Fruit fly (Drosophila melanogaster) whole organism, embryonic: ENCODE results near the gene Gr93d.

Experiments used
- Atf3 ChIP-seq: fragments of 200-800 bp; sonication (Bioruptor generic); optimal IDR thresholded peaks from 3 replicates; lab custom pipeline; 2016; ENCODE audit warnings: missing biosample characterization, missing genetic modification characterization
- Bdp1 ChIP-seq: fragments of 200-800 bp; sonication (Bioruptor generic); optimal IDR thresholded peaks from 3 replicates; lab custom pipeline; 2016; ENCODE audit warnings: missing biosample characterization, missing genetic modification characterization
- Blimp-1 ChIP-seq: fragments of 200-800 bp; sonication (Bioruptor generic); optimal IDR thresholded peaks from 3 replicates; lab custom pipeline; 2018; ENCODE audit warnings: missing biosample characterization, missing genetic modification characterization, mild to moderate bottlenecking, moderate library complexity, missing genetic modification reagents
- BtbVII ChIP-seq: fragments of 200-800 bp; sonication (Bioruptor generic); optimal IDR thresholded peaks from 3 replicates; lab custom pipeline; 2017; ENCODE audit warnings: missing biosample characterization, mild to moderate bottlenecking, missing genetic modification characterization
- CG10267 ChIP-seq: fragments of 200-800 bp; sonication (Bioruptor generic); optimal IDR thresholded peaks from 2 replicates; lab custom pipeline; 2018; ENCODE audit warnings: missing biosample characterization, mild to moderate bottlenecking, missing genetic modification characterization, moderate library complexity
- CG12942 ChIP-seq: fragments of 200-800 bp; sonication (Bioruptor generic); optimal IDR thresholded peaks from 3 replicates; lab custom pipeline; 2016; ENCODE audit warnings: missing biosample characterization, missing genetic modification characterization
- CG15073 ChIP-seq: fragments of 200-800 bp; sonication (Bioruptor generic); optimal IDR thresholded peaks from 2 replicates; lab custom pipeline; 2016; ENCODE audit warnings: missing biosample characterization, missing genetic modification characterization
- CG15269 ChIP-seq: fragments of 200-800 bp; sonication (Bioruptor generic); optimal IDR thresholded peaks from 2 replicates; lab custom pipeline; 2018; ENCODE audit warnings: missing biosample characterization, mild to moderate bottlenecking, missing genetic modification characterization, moderate library complexity
- CG17359 ChIP-seq: fragments of 200-800 bp; sonication (Bioruptor generic); optimal IDR thresholded peaks from 3 replicates; lab custom pipeline; 2018; ENCODE audit warnings: missing biosample characterization, mild to moderate bottlenecking, missing genetic modification characterization, moderate library complexity
- CG17829 ChIP-seq: fragments of 200-800 bp; optimal IDR thresholded peaks from 2 replicates; lab custom pipeline; 2019; ENCODE audit warnings: missing biosample characterization, mild to moderate bottlenecking, missing genetic modification characterization, moderate library complexity
- CG18262 ChIP-seq: fragments of 200-800 bp; optimal IDR thresholded peaks from 3 replicates; lab custom pipeline; 2019; ENCODE audit warnings: missing biosample characterization, mild to moderate bottlenecking, missing genetic modification characterization, moderate library complexity
- CG18764 ChIP-seq: fragments of 200-800 bp; sonication (Bioruptor generic); optimal IDR thresholded peaks from 3 replicates; lab custom pipeline; 2016; ENCODE audit warnings: missing biosample characterization, missing genetic modification characterization
- CG2889 ChIP-seq: fragments of 200-800 bp; sonication (Bioruptor generic); IDR thresholded peaks from 3 replicates; pipeline ENCODE4 v1.3.6; 2022; ENCODE audit warnings: missing biosample characterization, missing genetic modification characterization
- CG4707 ChIP-seq: fragments of 200-800 bp; sonication (Bioruptor generic); optimal IDR thresholded peaks from 2 replicates; lab custom pipeline; 2018; ENCODE audit warnings: missing biosample characterization, mild to moderate bottlenecking, missing genetic modification characterization, moderate library complexity
- CG4730 ChIP-seq: fragments of 200-800 bp; sonication (Bioruptor generic); IDR thresholded peaks from 2 replicates; pipeline ENCODE4 v1.3.6; 2022; ENCODE audit warnings: missing biosample characterization, missing genetic modification characterization
- CG4854 ChIP-seq: fragments of 200-800 bp; sonication (Bioruptor generic); optimal IDR thresholded peaks from 2 replicates; lab custom pipeline; 2016; ENCODE audit warnings: missing biosample characterization, missing genetic modification characterization, inconsistent platforms
- CG5180 ChIP-seq: fragments of 200-800 bp; sonication (Bioruptor generic); optimal IDR thresholded peaks from 3 replicates; lab custom pipeline; 2017; ENCODE audit warnings: missing biosample characterization, missing genetic modification characterization, mild to moderate bottlenecking, moderate library complexity, missing genetic modification reagents
- CG6254 ChIP-seq: fragments of 200-800 bp; sonication (Bioruptor generic); optimal IDR thresholded peaks from 3 replicates; lab custom pipeline; 2017; ENCODE audit warnings: mild to moderate bottlenecking, missing biosample characterization, missing genetic modification reagents, missing genetic modification characterization
- CG6689 ChIP-seq: fragments of 200-800 bp; sonication (Bioruptor generic); IDR thresholded peaks from 2 replicates; pipeline ENCODE4 v1.3.6; 2022; ENCODE audit warnings: missing biosample characterization, missing genetic modification characterization
- CG7556 ChIP-seq: fragments of 200-800 bp; sonication (Bioruptor generic); optimal IDR thresholded peaks from 2 replicates; lab custom pipeline; 2017; ENCODE audit warnings: missing biosample characterization, mild to moderate bottlenecking, missing genetic modification characterization
- CG9727 ChIP-seq: fragments of 200-800 bp; sonication (Bioruptor generic); optimal IDR thresholded peaks from 3 replicates; lab custom pipeline; 2017; ENCODE audit warnings: missing biosample characterization, mild to moderate bottlenecking, missing genetic modification characterization
- CG9817 ChIP-seq: fragments of 200-800 bp; sonication (Bioruptor generic); optimal IDR thresholded peaks from 2 replicates; lab custom pipeline; 2018; ENCODE audit warnings: missing biosample characterization, mild to moderate bottlenecking, missing genetic modification characterization, moderate library complexity
- CkIIα-i1 ChIP-seq: fragments of 200-800 bp; sonication (Bioruptor generic); IDR thresholded peaks from 2 replicates; pipeline ENCODE4 v1.3.6; 2022; ENCODE audit warnings: missing biosample characterization, missing genetic modification characterization
- Dbx ChIP-seq: fragments of 200-800 bp; sonication (Bioruptor generic); IDR thresholded peaks from 3 replicates; pipeline ENCODE4 v1.3.6; 2022; ENCODE audit warnings: missing biosample characterization, missing genetic modification characterization
- Doc2 ChIP-seq: fragments of 200-800 bp; sonication (Bioruptor generic); IDR thresholded peaks from 2 replicates; pipeline ENCODE4 v1.3.6; 2022; ENCODE audit warnings: missing biosample characterization, missing genetic modification characterization
- Fer2 ChIP-seq: fragments of 200-800 bp; sonication (Bioruptor generic); optimal IDR thresholded peaks from 2 replicates; lab custom pipeline; 2018; ENCODE audit warnings: missing biosample characterization, mild to moderate bottlenecking, missing genetic modification characterization, moderate library complexity
- HLH54F ChIP-seq: fragments of 200-800 bp; sonication (Bioruptor generic); optimal IDR thresholded peaks from 3 replicates; lab custom pipeline; 2016; ENCODE audit warnings: missing biosample characterization, missing genetic modification characterization
- HmgD ChIP-seq: fragments of 200-800 bp; sonication (Bioruptor generic); optimal IDR thresholded peaks from 3 replicates; lab custom pipeline; 2016; ENCODE audit warnings: missing biosample characterization, missing genetic modification characterization
- Mad ChIP-seq: fragments of 200-800 bp; sonication (Bioruptor generic); optimal IDR thresholded peaks from 2 replicates; lab custom pipeline; 2016; ENCODE audit warnings: missing biosample characterization, missing genetic modification characterization
- Max ChIP-seq: fragments of 200-800 bp; sonication (Bioruptor generic); optimal IDR thresholded peaks from 2 replicates; lab custom pipeline; 2016; ENCODE audit warnings: missing biosample characterization, mild to moderate bottlenecking, missing genetic modification characterization
- ab ChIP-seq: fragments of 200-800 bp; sonication (Bioruptor generic); optimal IDR thresholded peaks from 2 replicates; lab custom pipeline; 2016; ENCODE audit warnings: missing biosample characterization, missing genetic modification characterization
- ara ChIP-seq: fragments of 200-800 bp; sonication (Bioruptor generic); IDR thresholded peaks from 2 replicates; pipeline ENCODE4 v1.3.6; 2022; ENCODE audit warnings: missing biosample characterization, missing genetic modification characterization
- ato ChIP-seq: fragments of 200-800 bp; sonication (Bioruptor generic); IDR thresholded peaks from 2 replicates; pipeline ENCODE4 v1.3.6; 2022; ENCODE audit warnings: missing biosample characterization, missing genetic modification characterization; ENCODE audit not compliant: partially characterized antibody
- da ChIP-seq: fragments of 200-800 bp; sonication (Bioruptor generic); optimal IDR thresholded peaks from 2 replicates; lab custom pipeline; 2016; ENCODE audit warnings: missing biosample characterization, missing genetic modification characterization
- dysf ChIP-seq: fragments of 200-800 bp; sonication (Bioruptor generic); IDR thresholded peaks from 3 replicates; pipeline ENCODE4 v1.3.6; 2022; ENCODE audit warnings: missing biosample characterization, missing genetic modification characterization
- ftz-f1 ChIP-seq: fragments of 200-800 bp; sonication (Bioruptor generic); optimal IDR thresholded peaks from 2 replicates; lab custom pipeline; 2016; ENCODE audit warnings: missing biosample characterization, missing genetic modification characterization
- gro ChIP-seq: fragments of 200-800 bp; sonication (Bioruptor generic); optimal IDR thresholded peaks from 2 replicates; lab custom pipeline; 2016; ENCODE audit warnings: missing biosample characterization, missing genetic modification characterization
- jumu ChIP-seq: fragments of 200-800 bp; sonication (Bioruptor generic); optimal IDR thresholded peaks from 3 replicates; lab custom pipeline; 2016; ENCODE audit warnings: missing biosample characterization, missing genetic modification characterization
- ken ChIP-seq: fragments of 200-800 bp; sonication (Bioruptor generic); IDR thresholded peaks from 3 replicates; pipeline ENCODE4 v1.3.6; 2022; ENCODE audit warnings: missing biosample characterization, missing genetic modification characterization
- lab ChIP-seq: fragments of 200-800 bp; sonication (Bioruptor generic); optimal IDR thresholded peaks from 3 replicates; lab custom pipeline; 2017; ENCODE audit warnings: missing biosample characterization, missing genetic modification characterization, mild to moderate bottlenecking, moderate library complexity, missing genetic modification reagents
- otp ChIP-seq: fragments of 200-800 bp; sonication (Bioruptor generic); IDR thresholded peaks from 3 replicates; pipeline ENCODE4, ENCODE4 v1.3.6; 2022; ENCODE audit warnings: missing biosample characterization, missing genetic modification characterization
- prd ChIP-seq, 3 experiments: fragments of >200 bp in 2 of 3; fragments of 200-800 bp in 1 of 3; sonication (Bioruptor generic) in 1 of 3; optimal IDR thresholded peaks in 2 of 3; IDR thresholded peaks in 1 of 3; 2 replicates in 2 of 3; 3 replicates in 1 of 3; pipeline versions ENCODE4 v1.3.6 to Lab custom; 2017 to 2022; ENCODE audit warnings: missing biosample characterization in 1 of 3, missing genetic modification characterization in 1 of 3
- run ChIP-seq: fragments of 200-800 bp; sonication (Bioruptor generic); optimal IDR thresholded peaks from 3 replicates; lab custom pipeline; 2018; ENCODE audit warnings: missing biosample characterization, mild to moderate bottlenecking, missing genetic modification characterization
- salm ChIP-seq: fragments of 200-800 bp; sonication (Bioruptor generic); optimal IDR thresholded peaks from 2 replicates; lab custom pipeline; 2018; ENCODE audit warnings: missing biosample characterization, mild to moderate bottlenecking, missing genetic modification characterization
- sc ChIP-seq, 3 experiments: fragments of >200 bp in 2 of 3; fragments of 200-800 bp in 1 of 3; sonication (Bioruptor generic) in 1 of 3; optimal IDR thresholded peaks; 2 replicates in 2 of 3; 3 replicates in 1 of 3; lab custom pipeline; 2017; ENCODE audit warnings: mild to moderate bottlenecking in 1 of 3, missing biosample characterization in 1 of 3, missing genetic modification characterization in 1 of 3, missing genetic modification reagents in 1 of 3
- sr ChIP-seq: fragments of 200-800 bp; sonication (Bioruptor generic); IDR thresholded peaks from 3 replicates; pipeline ENCODE4 v1.3.6; 2022; ENCODE audit warnings: missing biosample characterization, missing genetic modification characterization
- tap ChIP-seq: fragments of 200-800 bp; optimal IDR thresholded peaks from 3 replicates; lab custom pipeline; 2019; ENCODE audit warnings: missing biosample characterization, mild to moderate bottlenecking, missing genetic modification characterization, moderate library complexity
- tin ChIP-seq: fragments of 200-800 bp; sonication (Bioruptor generic); optimal IDR thresholded peaks from 3 replicates; lab custom pipeline; 2016; ENCODE audit warnings: missing biosample characterization, missing genetic modification characterization
- tx ChIP-seq: fragments of 200-800 bp; sonication (Bioruptor generic); optimal IDR thresholded peaks from 2 replicates; lab custom pipeline; 2016; ENCODE audit warnings: missing biosample characterization, missing genetic modification characterization
- unpg ChIP-seq: fragments of 200-800 bp; sonication (Bioruptor generic); optimal IDR thresholded peaks from 3 replicates; lab custom pipeline; 2018; ENCODE audit warnings: missing biosample characterization, mild to moderate bottlenecking, missing genetic modification characterization, moderate library complexity

Gene Gr93d

DNA sequence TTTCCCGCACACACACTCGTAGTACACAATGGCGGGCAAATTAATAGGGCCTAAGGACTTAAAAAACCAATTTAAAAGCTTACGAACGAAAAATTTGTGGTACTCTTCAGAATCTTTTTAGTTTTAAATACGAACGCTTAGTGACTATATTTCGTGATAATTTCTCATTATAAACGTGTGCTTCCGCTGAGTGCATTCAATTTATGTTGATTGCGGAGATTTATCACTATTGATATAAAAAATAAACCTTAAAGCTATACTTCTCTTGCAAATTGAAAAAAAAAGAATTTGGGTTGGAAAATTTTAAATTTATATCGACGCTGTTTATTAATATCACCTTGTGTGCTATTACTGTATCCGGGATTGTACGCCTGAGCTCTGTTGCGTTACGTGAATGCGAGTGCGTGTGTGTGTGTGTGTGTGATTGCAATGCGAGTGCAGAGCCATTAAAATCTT lies 2.6 kb upstream of the Gr93d start (continued):
- TF ChIP-seq ato (GFP tag; lab: Robert Waterston, UW) (no peak), BtbVII (GFP tag; lab: Kevin White, UChicago) (peak; percentile 45), Bdp1 (GFP tag; lab: Kevin White, UChicago) (no peak), tx (GFP tag; lab: Kevin White, UChicago) (peak; percentile 32), da (GFP tag; lab: Kevin White, UChicago) (no peak), CG6689 (peak; percentile 79), CG4707 (GFP tag; lab: Kevin White, UChicago) (no peak), CG17359 (peak; percentile 67), CG10267 (tag; lab: Kevin White, UChicago) (peak; percentile 77), ara (peak; percentile 60; the same call in 1 of the 2 replicates), CG17829 (peak; percentile 78), unpg (GFP tag; lab: Kevin White, UChicago) (peak; percentile 72), lab (GFP tag; lab: Kevin White, UChicago) (peak; percentile 72), CG18262 (tag; lab: Kevin White, UChicago) (peak; percentile 91), tin (peak; percentile 74), Max (GFP tag; lab: Kevin White, UChicago) (peak; percentile 57), CG12942 (GFP tag; lab: Kevin White, UChicago) (peak; percentile 47), run (tag; lab: Kevin White, UChicago) (peak; percentile 0), HmgD (no peak), Dbx (GFP tag; lab: Robert Waterston, UW) (no peak), CG4730 (GFP tag; lab: Robert Waterston, UW) (no peak), Blimp-1 (GFP tag; lab: Kevin White, UChicago) (peak; percentile 71), CG5180 (peak; percentile 60), ab (GFP tag; lab: Kevin White, UChicago) (peak; percentile 7), CG2889 (GFP tag; lab: Robert Waterston, UW) (no peak), Fer2 (tag; lab: Kevin White, UChicago) (no peak), sc (optimal IDR thresholded peaks at IDR 0.05; lab: Kevin White, UChicago) (no peak), sc (GFP tag; optimal IDR thresholded peaks at IDR 0.05; lab: Kevin White, UChicago) (peak; percentile 53), ftz-f1 (GFP tag; lab: Kevin White, UChicago) (no peak), CG15073 (GFP tag; lab: Kevin White, UChicago) (no peak), gro (GFP tag; lab: Kevin White, UChicago) (no peak), ken (no peak), HLH54F (GFP tag; lab: Kevin White, UChicago) (peak; percentile 32), Doc2 (GFP tag; lab: Robert Waterston, UW) (no peak), jumu (GFP tag; lab: Kevin White, UChicago) (peak; percentile 30), CG15269 (peak; percentile 61), CG9817 (tag; lab: Kevin White, UChicago) (peak; percentile 31), salm (tag; lab: Kevin White, UChicago) (peak; percentile 19), CG18764 (GFP tag; lab: Kevin White, UChicago) (peak; percentile 2), otp (GFP tag; lab: Robert Waterston, UW) (no peak), CG9727 (peak; percentile 92), CG6254 (GFP tag; lab: Kevin White, UChicago) (peak; percentile 65), dysf (GFP tag; lab: Robert Waterston, UW) (peak; percentile 63), tap (peak; percentile 36), prd (optimal IDR thresholded peaks at IDR 0.05; lab: Kevin White, UChicago) (no peak), prd (GFP tag; IDR thresholded peaks at IDR 0.05; lab: Robert Waterston, UW) (no peak; the same call in 1 of the 3 replicates), CkIIα-i1 (GFP tag; lab: Robert Waterston, UW) (no peak), sr (GFP tag; lab: Robert Waterston, UW) (no peak), Atf3 (GFP tag; lab: Kevin White, UChicago) (peak; percentile 16), CG7556 (GFP tag; lab: Kevin White, UChicago) (peak; percentile 84), CG4854 (GFP tag; lab: Kevin White, UChicago) (peak; percentile 26), Mad (peak; percentile 36)
